Worm (Caenorhabditis elegans) whole organism, midembryonic: ENCODE data around the gene erfa-3.

Source experiments
- T22C8.4 ChIP-seq: fragments of 200-800 bp; sonication (Bioruptor generic); IDR thresholded peaks from 2 replicates; pipeline ENCODE4 v1.3.6; 2022; ENCODE audit warnings: missing genetic modification characterization, missing compliant biosample characterization
- cog-1 ChIP-seq: sonication (generic microtip); optimal IDR thresholded peaks from 2 replicates; lab custom pipeline; 2016; ENCODE audit warnings: missing genetic modification characterization, missing compliant biosample characterization
- flt-1 ChIP-seq: fragments of 200-800 bp; sonication (Bioruptor generic); IDR thresholded peaks from 2 replicates; pipeline ENCODE4 v1.3.6; 2022; ENCODE audit warnings: missing genetic modification characterization, missing compliant biosample characterization
- klf-2 ChIP-seq: fragments of 200-800 bp; sonication (Bioruptor generic); conservative IDR thresholded peaks from 2 replicates; pipeline ENCODE4 v1.3.6; 2022; ENCODE audit warnings: missing genetic modification reagents, missing genetic modification characterization, missing compliant biosample characterization
- med-1 ChIP-seq: sonication (generic microtip); optimal IDR thresholded peaks from 2 replicates; lab custom pipeline; 2017; ENCODE audit warnings: missing genetic modification characterization, mild to moderate bottlenecking, missing compliant biosample characterization, antibody characterized with exemption, missing genetic modification reagents; ENCODE audit not compliant: insufficient read depth
- ref-1 ChIP-seq: fragments of 200-800 bp; sonication (Bioruptor generic); conservative IDR thresholded peaks from 2 replicates; pipeline ENCODE4 v1.3.6; 2022; ENCODE audit warnings: missing genetic modification reagents, missing genetic modification characterization, missing compliant biosample characterization
- tab-1 ChIP-seq: fragments of 200-800 bp; sonication (Bioruptor generic); IDR thresholded peaks from 2 replicates; pipeline ENCODE4 v1.3.6; 2022; ENCODE audit warnings: missing genetic modification characterization, missing compliant biosample characterization
- ztf-29 ChIP-seq: fragments of 200-800 bp; sonication (Bioruptor generic); IDR thresholded peaks from 2 replicates; pipeline ENCODE4 v1.3.6; 2022; ENCODE audit warnings: missing genetic modification reagents, missing genetic modification characterization, missing compliant biosample characterization

DNA sequence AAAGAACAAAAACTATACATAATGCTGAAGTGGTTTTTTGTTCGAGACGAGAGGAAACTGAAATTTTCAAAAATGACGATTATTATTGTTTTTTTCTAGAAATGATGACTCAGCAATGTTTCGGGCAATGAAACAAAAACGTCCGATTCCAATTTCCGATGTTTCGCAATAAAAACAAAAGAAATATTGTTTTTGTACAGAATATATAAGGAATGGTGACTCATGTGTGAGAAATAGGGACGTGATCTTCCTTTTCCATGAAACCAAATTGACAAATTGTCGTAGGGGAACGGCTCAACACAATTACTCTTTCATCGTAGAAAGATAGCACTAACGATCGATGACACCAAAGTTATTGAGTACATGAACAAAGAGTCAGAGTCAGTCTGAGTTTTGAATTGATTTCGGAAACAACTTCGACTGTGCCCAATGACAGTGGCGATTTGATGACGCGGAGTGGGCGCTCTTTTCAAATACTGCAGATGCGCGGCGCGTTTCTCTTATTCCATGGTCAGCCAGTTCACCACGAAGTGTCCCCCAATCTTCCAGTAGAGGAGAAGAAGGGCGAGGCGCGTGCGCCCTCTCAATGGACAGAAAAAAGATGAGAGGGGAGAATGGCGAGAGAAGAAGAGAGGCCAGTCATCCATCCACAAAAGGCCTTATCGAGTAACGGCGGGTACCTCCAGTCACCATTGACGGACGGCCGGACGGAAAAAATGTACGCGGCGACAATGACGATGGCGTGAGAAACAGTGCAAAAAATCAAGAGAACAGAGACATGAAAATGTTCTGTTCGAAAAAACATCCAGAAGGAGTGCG lies 37.5 kb downstream of the erfa-3 start:
- TF ChIP-seq ref-1 (no peak), flt-1 (peak; percentile 48; the same call in 1 of the 2 replicates), klf-2 (GFP tag; lab: Robert Waterston, UW) (no peak), T22C8.4 (GFP tag; lab: Robert Waterston, UW) (no peak), ztf-29 (GFP tag; lab: Robert Waterston, UW) (no peak), med-1 (GFP tag; lab: Kevin White, UChicago) (no peak), tab-1 (GFP tag; lab: Robert Waterston, UW) (no peak), cog-1 (tag; lab: Kevin White, UChicago) (no peak)
